Fruit fly (Drosophila melanogaster): ENCODE results near the gene Ir67a.

- TF ChIP-seq Crg-1 (GFP tag; optimal IDR thresholded peaks at IDR 0.05) (no peak), kay (GFP tag; ENCODE audit: borderline replicate concordance) (no peak), CG12768 (GFP tag; optimal IDR thresholded peaks at IDR 0.05) (no peak), toe (GFP tag; optimal IDR thresholded peaks at IDR 0.05) (no peak), tj (GFP tag; optimal IDR thresholded peaks at IDR 0.05) (peak; percentile 63), CG14711 (tag; optimal IDR thresholded peaks at IDR 0.05) (no peak), pad (GFP tag; optimal IDR thresholded peaks at IDR 0.05) (no peak), CG33017 (tag; optimal IDR thresholded peaks at IDR 0.05) (no peak), CG5204 (GFP tag; optimal IDR thresholded peaks at IDR 0.05) (no peak), ovo (GFP tag; optimal IDR thresholded peaks at IDR 0.05) (no peak), Hr96 (GFP tag; optimal IDR thresholded peaks at IDR 0.05) (no peak), CG11617 (GFP tag; optimal IDR thresholded peaks at IDR 0.05) (no peak), CG7101 (tag; optimal IDR thresholded peaks at IDR 0.05) (no peak), bab1 (GFP tag; optimal IDR thresholded peaks at IDR 0.05) (no peak)
Observed at dm6 chr3L:9546875-9547324, 3.1 kb upstream of the Ir67a start, which contains the start of gene CG42673.
